Worm (Caenorhabditis elegans) whole organism, young adult: ENCODE results near the gene F31D4.5.

Source experiments
- C17E4.6 ChIP-seq: fragments of 200-800 bp; sonication (Bioruptor generic); IDR thresholded peaks from 2 replicates; pipeline ENCODE4 v1.3.6; 2022; ENCODE audit warnings: missing genetic modification reagents, missing genetic modification characterization, missing compliant biosample characterization
- D2030.7 ChIP-seq: fragments of 200-800 bp; sonication (Bioruptor generic); IDR thresholded peaks from 2 replicates; pipeline ENCODE4 v1.3.6; 2022; ENCODE audit warnings: missing genetic modification reagents, missing genetic modification characterization, missing compliant biosample characterization
- F23B12.7 ChIP-seq: sonication (generic microtip); optimal IDR thresholded peaks from 2 replicates; lab custom pipeline; 2017; ENCODE audit warnings: missing genetic modification characterization, mild to moderate bottlenecking, missing compliant biosample characterization, antibody characterized with exemption, moderate library complexity; ENCODE audit not compliant: insufficient read depth
- F33H1.4 ChIP-seq: fragments of 200-800 bp; sonication (Bioruptor generic); IDR thresholded peaks from 2 replicates; pipeline ENCODE4 v1.3.6; 2022; ENCODE audit warnings: missing genetic modification reagents, missing genetic modification characterization, missing compliant biosample characterization
- F57C9.4 ChIP-seq: sonication (generic microtip); optimal IDR thresholded peaks from 2 replicates; lab custom pipeline; 2017; ENCODE audit warnings: mild to moderate bottlenecking, missing genetic modification characterization, missing compliant biosample characterization
- K12H6.12 ChIP-seq: fragments of 200-800 bp; sonication (Bioruptor generic); optimal IDR thresholded peaks from 2 replicates; lab custom pipeline; 2018; ENCODE audit warnings: mild to moderate bottlenecking, missing genetic modification characterization, missing compliant biosample characterization
- T26A5.8 ChIP-seq: sonication (generic microtip); optimal IDR thresholded peaks from 2 replicates; lab custom pipeline; 2016; ENCODE audit warnings: missing genetic modification characterization, missing compliant biosample characterization
- Y53F4B.3 ChIP-seq: fragments of 200-800 bp; sonication (Bioruptor generic); IDR thresholded peaks from 2 replicates; pipeline ENCODE4 v1.3.6; 2022; ENCODE audit warnings: missing genetic modification reagents, missing genetic modification characterization, missing compliant biosample characterization
- Y67H2A.10 ChIP-seq: fragments of 200-800 bp; sonication (Bioruptor generic); conservative IDR thresholded peaks from 2 replicates; pipeline ENCODE4 v1.3.6; 2022; ENCODE audit warnings: missing genetic modification reagents, missing genetic modification characterization, missing compliant biosample characterization
- Y95B8A.8 ChIP-seq: fragments of 200-800 bp; sonication (Bioruptor generic); IDR thresholded peaks from 2 replicates; pipeline ENCODE4 v1.3.6; 2022; ENCODE audit warnings: missing genetic modification reagents, missing genetic modification characterization, missing compliant biosample characterization
- ZK185.1 ChIP-seq: sonication (generic microtip); optimal IDR thresholded peaks from 2 replicates; lab custom pipeline; 2016; ENCODE audit warnings: mild to moderate bottlenecking, missing genetic modification characterization, missing compliant biosample characterization; ENCODE audit not compliant: poor library complexity, severe bottlenecking
- akir-1 ChIP-seq: fragments of 200-800 bp; sonication (Bioruptor generic); optimal IDR thresholded peaks from 2 replicates; lab custom pipeline; 2018; ENCODE audit warnings: mild to moderate bottlenecking, missing genetic modification characterization, moderate library complexity, missing compliant biosample characterization
- ama-1 ChIP-seq, 3 experiments: fragments of 150-350 bp in 1 of 3; sonication (generic microtip) in 2 of 3; optimal IDR thresholded peaks; 2 replicates each; lab custom pipeline; 2014 to 2018; ENCODE audit warnings: missing biosample characterization in 2 of 3, missing genetic modification characterization in 2 of 3, missing genetic modification reagents in 2 of 3
- athp-1 ChIP-seq: sonication (generic microtip); optimal IDR thresholded peaks from 2 replicates; lab custom pipeline; 2017; ENCODE audit warnings: mild to moderate bottlenecking, missing genetic modification characterization, missing compliant biosample characterization
- attf-3 ChIP-seq: fragments of 200-800 bp; sonication (Bioruptor generic); conservative IDR thresholded peaks from 2 replicates; pipeline ENCODE4 v1.3.6; 2022; ENCODE audit warnings: missing genetic modification reagents, missing genetic modification characterization, missing compliant biosample characterization
- attf-6 ChIP-seq: fragments of 200-800 bp; sonication (Bioruptor generic); IDR thresholded peaks from 2 replicates; pipeline ENCODE4 v1.3.6; 2022; ENCODE audit warnings: missing genetic modification reagents, missing genetic modification characterization, missing compliant biosample characterization
- ceh-100 ChIP-seq: fragments of 200-800 bp; sonication (Bioruptor generic); IDR thresholded peaks from 2 replicates; pipeline ENCODE4 v1.3.6; 2022; ENCODE audit warnings: missing genetic modification reagents, missing genetic modification characterization, missing compliant biosample characterization
- ceh-79 ChIP-seq: sonication (generic microtip); optimal IDR thresholded peaks from 2 replicates; lab custom pipeline; 2017; ENCODE audit warnings: mild to moderate bottlenecking, missing genetic modification characterization, missing compliant biosample characterization
- chd-7 ChIP-seq: sonication (generic microtip); optimal IDR thresholded peaks from 2 replicates; lab custom pipeline; 2016; ENCODE audit warnings: mild to moderate bottlenecking, missing genetic modification characterization, moderate library complexity, missing compliant biosample characterization
- dpl-1 ChIP-seq: fragments of 150-350 bp; optimal IDR thresholded peaks from 2 replicates; lab custom pipeline; 2014; ENCODE audit warnings: missing biosample characterization, missing genetic modification reagents, missing genetic modification characterization
- ekl-4 ChIP-seq: fragments of 200-800 bp; sonication (Bioruptor generic); IDR thresholded peaks from 2 replicates; pipeline ENCODE4 v1.3.6; 2022; ENCODE audit warnings: missing genetic modification reagents, missing genetic modification characterization, missing compliant biosample characterization
- ets-4 ChIP-seq: fragments of 200-800 bp; sonication (Bioruptor generic); optimal IDR thresholded peaks from 2 replicates; lab custom pipeline; 2018; ENCODE audit warnings: mild to moderate bottlenecking, missing genetic modification characterization, missing compliant biosample characterization
- hlh-26 ChIP-seq: fragments of 200-800 bp; sonication (Bioruptor generic); conservative IDR thresholded peaks from 2 replicates; pipeline ENCODE4 v1.3.6; 2022; ENCODE audit warnings: missing genetic modification reagents, missing genetic modification characterization, missing compliant biosample characterization
- hmg-1.2 ChIP-seq: fragments of 200-800 bp; sonication (Bioruptor generic); IDR thresholded peaks from 2 replicates; pipeline ENCODE4 v1.3.6; 2022; ENCODE audit warnings: missing genetic modification reagents, missing genetic modification characterization, missing compliant biosample characterization
- lin-35 ChIP-seq, 3 experiments: fragments of 150-350 bp in 2 of 3; sonication (generic microtip) in 1 of 3; optimal IDR thresholded peaks; 2 replicates each; lab custom pipeline; 2014 to 2018; ENCODE audit warnings: missing biosample characterization in 3 of 3, missing genetic modification characterization in 3 of 3, missing genetic modification reagents in 3 of 3
- madf-10 ChIP-seq: sonication (generic microtip); optimal IDR thresholded peaks from 2 replicates; lab custom pipeline; 2016; ENCODE audit warnings: mild to moderate bottlenecking, missing genetic modification characterization, missing compliant biosample characterization
- madf-3 ChIP-seq: fragments of 200-800 bp; sonication (Bioruptor generic); IDR thresholded peaks from 2 replicates; pipeline ENCODE4 v1.3.6; 2022; ENCODE audit warnings: missing genetic modification reagents, missing genetic modification characterization, missing compliant biosample characterization
- mxl-1 ChIP-seq: sonication (generic microtip); optimal IDR thresholded peaks from 2 replicates; lab custom pipeline; 2016; ENCODE audit warnings: missing genetic modification characterization, missing compliant biosample characterization
- nfya-2 ChIP-seq: fragments of 200-800 bp; sonication (Bioruptor generic); IDR thresholded peaks from 2 replicates; pipeline ENCODE4 v1.3.6; 2022; ENCODE audit warnings: missing genetic modification reagents, missing genetic modification characterization, missing compliant biosample characterization
- nfyb-1 ChIP-seq: fragments of 200-800 bp; sonication (Bioruptor generic); IDR thresholded peaks from 2 replicates; pipeline ENCODE4 v1.3.6; 2022; ENCODE audit warnings: missing genetic modification reagents, missing genetic modification characterization, missing compliant biosample characterization
- nhr-179 ChIP-seq: sonication (generic microtip); optimal IDR thresholded peaks from 2 replicates; lab custom pipeline; 2016; ENCODE audit warnings: mild to moderate bottlenecking, missing genetic modification characterization, missing compliant biosample characterization
- nhr-80 ChIP-seq: sonication (generic microtip); optimal IDR thresholded peaks from 2 replicates; lab custom pipeline; 2016; ENCODE audit warnings: missing genetic modification characterization, missing compliant biosample characterization
- pha-4 ChIP-seq: fragments of 150-350 bp; sonication (generic microtip); optimal IDR thresholded peaks from 2 replicates; lab custom pipeline; 2014; ENCODE audit warnings: missing biosample characterization, missing genetic modification reagents, missing genetic modification characterization
- rpc-1 ChIP-seq, 2 experiments: fragments of 150-350 bp in 1 of 2; sonication (generic microtip) in 1 of 2; optimal IDR thresholded peaks; 2 replicates each; lab custom pipeline; 2014 to 2018; ENCODE audit warnings: missing biosample characterization in 1 of 2, missing genetic modification characterization in 1 of 2, missing genetic modification reagents in 1 of 2, missing genotype in 1 of 2
- sdz-38 ChIP-seq: sonication (generic microtip); optimal IDR thresholded peaks from 2 replicates; lab custom pipeline; 2016; ENCODE audit warnings: missing genotype, missing genetic modification characterization, missing compliant biosample characterization
- sea-2 ChIP-seq: fragments of 200-800 bp; sonication (Bioruptor generic); IDR thresholded peaks from 2 replicates; pipeline ENCODE4 v1.3.6; 2022; ENCODE audit warnings: missing genetic modification characterization, missing compliant biosample characterization
- snpc-3.4 ChIP-seq: sonication (generic microtip); optimal IDR thresholded peaks from 2 replicates; lab custom pipeline; 2017; ENCODE audit warnings: missing genetic modification characterization, mild to moderate bottlenecking, missing compliant biosample characterization, antibody characterized with exemption, moderate library complexity, missing genotype, missing genetic modification reagents
- tbx-9 ChIP-seq: sonication (generic microtip); optimal IDR thresholded peaks from 2 replicates; lab custom pipeline; 2016; ENCODE audit warnings: borderline replicate concordance, missing genetic modification characterization, inconsistent platforms, missing compliant biosample characterization
- unc-62 ChIP-seq: fragments of 150-350 bp; optimal IDR thresholded peaks from 2 replicates; lab custom pipeline; 2014; ENCODE audit warnings: missing biosample characterization, missing genetic modification reagents, missing genetic modification characterization
- ztf-3 ChIP-seq: fragments of 200-800 bp; sonication (Bioruptor generic); optimal IDR thresholded peaks from 2 replicates; lab custom pipeline; 2018; ENCODE audit warnings: mild to moderate bottlenecking, missing genetic modification characterization, missing compliant biosample characterization
- ztf-6 ChIP-seq: fragments of 200-800 bp; sonication (Bioruptor generic); IDR thresholded peaks from 2 replicates; pipeline ENCODE4 v1.3.6; 2022; ENCODE audit warnings: missing genetic modification reagents, missing genetic modification characterization, missing compliant biosample characterization

Gene F31D4.5

ce11 chrV:20870633-20871032 is 16.8 kb downstream of the F31D4.5 start:
- TF ChIP-seq Y53F4B.3 (GFP tag; lab: Robert Waterston, UW): no peak
- 0 out of 2 replicates have a peak, but pooled peaks have one; percentile 56 for TF ChIP-seq sea-2 (GFP tag; lab: Robert Waterston, UW)

DNA sequence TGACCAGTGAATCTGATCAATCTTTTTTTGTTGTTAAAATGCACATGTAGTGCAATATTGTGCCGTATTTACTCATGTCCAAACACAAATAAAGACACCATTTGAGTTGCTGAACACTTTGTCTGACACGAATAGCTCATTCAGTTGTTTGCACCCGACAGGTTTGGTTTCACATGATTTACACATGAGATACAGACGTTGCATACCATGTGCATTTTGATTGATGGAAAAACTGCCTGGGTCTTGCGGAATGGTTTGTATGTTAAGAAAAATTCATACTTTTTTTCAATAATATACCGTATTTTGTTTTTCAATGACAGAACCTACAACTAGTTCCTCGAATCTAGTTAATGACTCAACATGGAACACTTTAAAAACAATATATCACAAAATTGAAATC is 17.3 kb downstream of the F31D4.5 start:
- TF ChIP-seq nfya-2 (GFP tag; lab: Robert Waterston, UW) (no peak), sea-2 (GFP tag; lab: Robert Waterston, UW) (no peak), ceh-79 (tag; lab: Kevin White, UChicago) (no peak), akir-1 (GFP tag; lab: Kevin White, UChicago) (no peak), nhr-80 (tag; lab: Kevin White, UChicago) (no peak), C17E4.6 (no peak), ets-4 (GFP tag; lab: Kevin White, UChicago) (no peak), T26A5.8 (tag; lab: Kevin White, UChicago) (no peak), F23B12.7 (tag; lab: Kevin White, UChicago) (no peak), F57C9.4 (tag; lab: Kevin White, UChicago) (no peak), dpl-1 (GFP tag; lab: Kevin White, UChicago) (no peak), madf-3 (GFP tag; lab: Robert Waterston, UW) (no peak)

DNA sequence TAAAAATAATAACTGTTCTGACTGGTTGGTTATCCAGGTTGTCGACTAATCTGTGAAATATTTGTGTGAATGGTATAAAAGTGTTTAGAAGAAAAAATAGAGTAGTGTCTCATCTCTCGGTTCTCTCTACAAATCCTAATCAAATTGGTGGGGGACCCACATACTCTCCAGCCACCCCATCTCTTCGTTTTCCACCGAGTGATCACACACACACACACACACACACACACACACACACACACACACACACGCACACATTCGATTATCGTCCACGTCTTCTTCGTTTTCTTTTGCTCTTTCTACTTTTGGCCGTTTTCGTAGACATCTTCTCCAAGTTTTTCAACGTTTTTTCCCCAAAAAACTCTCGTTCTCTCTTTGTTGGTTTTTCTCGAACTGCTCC is 19.3 kb downstream of the F31D4.5 start:
- TF ChIP-seq Y95B8A.8 (no peak), ztf-3 (GFP tag; lab: Kevin White, UChicago) (peak; percentile 55)

DNA sequence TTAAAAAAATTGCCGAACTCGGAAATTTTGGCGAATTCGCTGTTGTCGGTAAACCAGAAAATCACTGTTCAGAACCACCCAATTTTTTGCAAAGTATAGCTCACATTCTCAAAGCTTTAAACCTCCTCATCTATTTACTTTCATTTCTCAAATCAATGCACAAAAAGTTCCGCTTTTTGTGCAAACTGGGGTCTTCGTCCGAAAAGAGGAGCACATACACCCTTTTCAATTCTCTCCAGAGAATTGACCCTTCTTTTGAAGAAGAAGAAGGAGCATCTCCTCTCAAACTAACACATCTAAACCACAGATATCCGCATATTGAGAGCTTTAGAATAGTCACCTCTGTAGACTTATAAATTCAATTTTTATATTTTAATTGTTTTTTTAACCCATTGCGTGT is 21.5 kb downstream of the F31D4.5 start:
- TF ChIP-seq mxl-1 (tag; lab: Kevin White, UChicago) (no peak), chd-7 (no peak), Y67H2A.10 (GFP tag; lab: Robert Waterston, UW) (no peak), D2030.7 (no peak), nfyb-1 (no peak), ZK185.1 (tag; lab: Kevin White, UChicago) (no peak), nhr-179 (tag; lab: Kevin White, UChicago) (no peak), hlh-26 (GFP tag; lab: Robert Waterston, UW) (no peak), ceh-79 (tag; lab: Kevin White, UChicago) (no peak), unc-62 (GFP tag; lab: Kevin White, UChicago) (no peak), athp-1 (no peak), ztf-6 (GFP tag; lab: Robert Waterston, UW) (no peak), snpc-3.4 (tag; lab: Kevin White, UChicago) (no peak), F33H1.4 (no peak), sdz-38 (tag; lab: Kevin White, UChicago) (no peak)

ce11 chrV:20879069-20879667 is 25.3 kb downstream of the F31D4.5 start, which contains the start of gene unc-80:
TSS of gene unc-80 (plus strand) at chrV:20879601.
- TF ChIP-seq lin-35 (GFP tag; optimal IDR thresholded peaks at IDR 0.05; lab: Kevin White, UChicago) (peak in 1 of 3 experiments; percentile 44), madf-10 (tag; lab: Kevin White, UChicago) (no peak), K12H6.12 (peak; percentile 47), hmg-1.2 (GFP tag; lab: Robert Waterston, UW) (peak; percentile 58; the same call in 1 of the 2 replicates), attf-6 (GFP tag; lab: Robert Waterston, UW) (no peak), ama-1 (optimal IDR thresholded peaks at IDR 0.05; lab: Kevin White, UChicago) (no peak), ama-1 (GFP tag; optimal IDR thresholded peaks at IDR 0.05; lab: Kevin White, UChicago) (no peak), ekl-4 (no peak), tbx-9 (tag; lab: Kevin White, UChicago) (no peak), ceh-79 (tag; lab: Kevin White, UChicago) (no peak), rpc-1 (optimal IDR thresholded peaks at IDR 0.05; lab: Kevin White, UChicago) (no peak), rpc-1 (tag; optimal IDR thresholded peaks at IDR 0.05; lab: Kevin White, UChicago) (no peak), attf-3 (GFP tag; lab: Robert Waterston, UW) (no peak), C17E4.6 (no peak), ceh-100 (no peak), pha-4 (tag; lab: Kevin White, UChicago) (no peak)
